Worm (Caenorhabditis elegans): ENCODE data around the gene T27C5.10.

- TF ChIP-seq eyg-1 (tag; optimal IDR thresholded peaks at IDR 0.05) (no peak), unc-55 (GFP tag; optimal IDR thresholded peaks at IDR 0.05) (no peak), unc-86 (tag; optimal IDR thresholded peaks at IDR 0.05) (no peak), sox-4 (tag; optimal IDR thresholded peaks at IDR 0.05) (no peak), lin-11 (tag; optimal IDR thresholded peaks at IDR 0.05) (no peak), pha-4 (tag; optimal IDR thresholded peaks at IDR 0.05) (no peak), ceh-48 (tag; optimal IDR thresholded peaks at IDR 0.05) (no peak), ceh-45 (GFP tag; IDR thresholded peaks at IDR 0.05) (no peak), ceh-24 (tag; optimal IDR thresholded peaks at IDR 0.05) (no peak), ceh-31 (tag; optimal IDR thresholded peaks at IDR 0.05) (no peak), Y22D7AL.16 (tag; optimal IDR thresholded peaks at IDR 0.05) (no peak), unc-3 (GFP tag; conservative IDR thresholded peaks at IDR 0.05) (no peak), unc-3 (tag; optimal IDR thresholded peaks at IDR 0.05) (no peak)
Measured at ce11 chrV:17416833-17417232, 13.1 kb downstream of the T27C5.10 start, which contains the start of gene clc-21.

Measured in whole organism, late embryonic.